Fruit fly (Drosophila melanogaster): ENCODE measurements around the gene fon.

The fon gene

DNA sequence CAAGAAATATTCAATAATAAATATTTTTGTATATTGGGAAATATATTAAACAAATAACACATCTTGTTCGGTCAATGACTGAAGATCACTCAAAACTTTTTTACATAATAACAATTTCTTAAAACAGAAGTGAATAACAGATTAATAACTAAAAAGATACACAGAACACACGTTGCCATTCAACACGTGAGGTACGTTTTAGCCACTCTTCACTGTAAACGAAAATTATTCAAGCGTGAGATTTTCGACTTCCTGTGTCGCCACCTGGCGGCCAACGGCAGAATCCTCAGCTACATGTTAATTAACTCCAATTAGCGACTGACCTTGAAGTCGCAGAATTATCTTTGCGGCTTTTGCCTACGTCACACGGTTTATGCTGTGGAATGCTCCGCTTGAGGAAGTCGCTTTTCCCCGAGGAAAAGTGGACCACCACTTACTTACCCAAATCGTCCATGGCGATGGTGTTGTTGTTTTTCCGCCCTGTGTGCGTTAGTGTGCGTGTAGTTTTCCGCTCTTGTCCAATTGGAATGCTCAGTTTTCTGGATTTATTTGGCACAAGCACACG lies 39.8 kb upstream of the fon start (continued):
- TF ChIP-seq CG18764 (GFP tag; optimal IDR thresholded peaks at IDR 0.05) (peak; percentile 49), knrl (GFP tag; IDR thresholded peaks at IDR 0.05; ENCODE audit: partially characterized antibody) (no peak), dmrt99B (tag; optimal IDR thresholded peaks at IDR 0.05) (peak; percentile 78), so (GFP tag; IDR thresholded peaks at IDR 0.05) (0 out of 3 replicates have a peak, but pooled peaks have one; percentile 32), CG1233 (GFP tag; optimal IDR thresholded peaks at IDR 0.05) (peak; percentile 53), ems (GFP tag; optimal IDR thresholded peaks at IDR 0.05) (no peak), Ets65A (GFP tag) (peak; percentile 65), prd (optimal IDR thresholded peaks at IDR 0.05) (no peak), prd (GFP tag; IDR thresholded peaks at IDR 0.05) (peak; percentile 77), E2f1 (GFP tag; IDR thresholded peaks at IDR 0.05) (peak; percentile 69), ham (GFP tag; IDR thresholded peaks at IDR 0.05) (no peak), Camta (GFP tag; optimal IDR thresholded peaks at IDR 0.05) (peak; percentile 52), dati (GFP tag; IDR thresholded peaks at IDR 0.05) (no peak), toy (GFP tag; IDR thresholded peaks at IDR 0.05) (peak; percentile 71), Rx (GFP tag; IDR thresholded peaks at IDR 0.05) (peak; percentile 55), odd (GFP tag; optimal IDR thresholded peaks at IDR 0.05) (peak; percentile 52), YL-1 (GFP tag; optimal IDR thresholded peaks at IDR 0.05) (peak; percentile 31), CG6854 (GFP tag; optimal IDR thresholded peaks at IDR 0.05) (peak; percentile 7), bigmax (GFP tag; optimal IDR thresholded peaks at IDR 0.05) (no peak), CG8478 (optimal IDR thresholded peaks at IDR 0.05) (no peak), CG1792 (GFP tag; optimal IDR thresholded peaks at IDR 0.05) (no peak), CG10209 (GFP tag; optimal IDR thresholded peaks at IDR 0.05) (peak; percentile 57), Deaf1 (tag; optimal IDR thresholded peaks at IDR 0.05) (peak; percentile 44), inv (GFP tag; IDR thresholded peaks at IDR 0.05; ENCODE audit: partially characterized antibody) (no peak), Neu2 (GFP tag; optimal IDR thresholded peaks at IDR 0.05; ENCODE audit: borderline replicate concordance) (no peak), tio (GFP tag; optimal IDR thresholded peaks at IDR 0.05) (peak; percentile 77), zfh1 (GFP tag; IDR thresholded peaks at IDR 0.05) (peak; percentile 82), CG34224 (GFP tag; IDR thresholded peaks at IDR 0.05; ENCODE audit: partially characterized antibody) (no peak), chinmo (GFP tag; IDR thresholded peaks at IDR 0.05; ENCODE audit: partially characterized antibody) (no peak), bab2 (GFP tag; optimal IDR thresholded peaks at IDR 0.05) (peak; percentile 52), btn (GFP tag; optimal IDR thresholded peaks at IDR 0.05) (peak; percentile 3), CG6689 (GFP tag; IDR thresholded peaks at IDR 0.05) (peak; percentile 64; the same call in 1 of the 2 replicates), CG1529 (GFP tag; optimal IDR thresholded peaks at IDR 0.05) (peak; percentile 52), eyg (GFP tag; optimal IDR thresholded peaks at IDR 0.05) (no peak), yki (optimal IDR thresholded peaks at IDR 0.05) (no peak), sens (GFP tag) (peak; percentile 91), Tbp (GFP tag; optimal IDR thresholded peaks at IDR 0.05) (no peak), ewg (GFP tag; optimal IDR thresholded peaks at IDR 0.05) (peak; percentile 10), zf30C (GFP tag; optimal IDR thresholded peaks at IDR 0.05) (no peak), CG8359 (GFP tag; optimal IDR thresholded peaks at IDR 0.05; ENCODE audit: borderline replicate concordance) (peak; percentile 11), CG5180 (GFP tag; optimal IDR thresholded peaks at IDR 0.05) (peak; percentile 44), CG7556 (GFP tag; optimal IDR thresholded peaks at IDR 0.05) (peak; percentile 66), Dp (GFP tag; optimal IDR thresholded peaks at IDR 0.05) (no peak), CG10565 (GFP tag; optimal IDR thresholded peaks at IDR 0.05) (peak; percentile 20), ATbp (GFP tag; optimal IDR thresholded peaks at IDR 0.05) (peak; percentile 60), tll (GFP tag; optimal IDR thresholded peaks at IDR 0.05) (peak; percentile 19 to 91), Rfx (GFP tag; IDR thresholded peaks at IDR 0.05) (peak; percentile 86), gce (GFP tag; IDR thresholded peaks at IDR 0.05) (0 out of 3 replicates have a peak, but pooled peaks have one; percentile 30), Kr (GFP tag; optimal IDR thresholded peaks at IDR 0.05) (no peak), CG8281 (tag; optimal IDR thresholded peaks at IDR 0.05) (peak; percentile 26), CG2712 (tag; optimal IDR thresholded peaks at IDR 0.05) (peak; percentile 82)
